Fruit fly (Drosophila melanogaster) whole organism, embryonic: ENCODE data around the gene Smvt.
A peak's percentile ranks its signal among the peaks of the same experiment; 100 is the strongest.

Experiments
- ATbp ChIP-seq: fragments of 200-800 bp; sonication (Bioruptor generic); optimal IDR thresholded peaks from 2 replicates; lab custom pipeline; 2017; ENCODE audit warnings: missing biosample characterization, mild to moderate bottlenecking, missing genetic modification characterization, missing genetic modification reagents
- Blimp-1 ChIP-seq: fragments of 200-800 bp; sonication (Bioruptor generic); optimal IDR thresholded peaks from 3 replicates; lab custom pipeline; 2018; ENCODE audit warnings: missing biosample characterization, missing genetic modification characterization, mild to moderate bottlenecking, moderate library complexity, missing genetic modification reagents
- CG10462 ChIP-seq: fragments of 200-800 bp; sonication (Bioruptor generic); optimal IDR thresholded peaks from 2 replicates; lab custom pipeline; 2016; ENCODE audit warnings: missing biosample characterization, missing genetic modification characterization
- CG11504 ChIP-seq: fragments of 200-800 bp; sonication (Bioruptor generic); optimal IDR thresholded peaks from 3 replicates; lab custom pipeline; 2019; ENCODE audit warnings: missing biosample characterization, mild to moderate bottlenecking, missing genetic modification characterization, moderate library complexity
- CG11723 ChIP-seq: fragments of 200-800 bp; sonication (Bioruptor generic); optimal IDR thresholded peaks from 2 replicates; lab custom pipeline; 2017; ENCODE audit warnings: missing biosample characterization, mild to moderate bottlenecking, missing genetic modification characterization
- CG12104 ChIP-seq: fragments of 200-800 bp; sonication (Bioruptor generic); optimal IDR thresholded peaks from 3 replicates; lab custom pipeline; 2016; ENCODE audit warnings: missing biosample characterization, missing genetic modification characterization
- CG13424 ChIP-seq: fragments of 200-800 bp; sonication (Bioruptor generic); optimal IDR thresholded peaks from 2 replicates; lab custom pipeline; 2019; ENCODE audit warnings: missing biosample characterization, mild to moderate bottlenecking, missing genetic modification characterization, moderate library complexity
- CG15601 ChIP-seq: fragments of 200-800 bp; sonication (Bioruptor generic); optimal IDR thresholded peaks from 3 replicates; lab custom pipeline; 2019; ENCODE audit warnings: missing biosample characterization, mild to moderate bottlenecking, missing genetic modification characterization, moderate library complexity
- CG1602 ChIP-seq: fragments of 200-800 bp; sonication (Bioruptor generic); optimal IDR thresholded peaks from 3 replicates; lab custom pipeline; 2016; ENCODE audit warnings: missing biosample characterization, missing genetic modification characterization
- CG17359 ChIP-seq: fragments of 200-800 bp; sonication (Bioruptor generic); optimal IDR thresholded peaks from 3 replicates; lab custom pipeline; 2018; ENCODE audit warnings: missing biosample characterization, mild to moderate bottlenecking, missing genetic modification characterization, moderate library complexity
- CG17612 ChIP-seq: fragments of 200-800 bp; sonication (Bioruptor generic); IDR thresholded peaks from 2 replicates; pipeline ENCODE4 v1.3.6; 2022; ENCODE audit warnings: missing biosample characterization, missing genetic modification characterization
- CG30403 ChIP-seq: fragments of 200-800 bp; sonication (Bioruptor generic); optimal IDR thresholded peaks from 3 replicates; lab custom pipeline; 2016; ENCODE audit warnings: missing biosample characterization, missing genetic modification characterization
- CG3281 ChIP-seq: fragments of 200-800 bp; sonication (Bioruptor generic); optimal IDR thresholded peaks from 3 replicates; lab custom pipeline; 2017; ENCODE audit warnings: missing biosample characterization, mild to moderate bottlenecking, missing genetic modification characterization
- CG43689 ChIP-seq: fragments of 200-800 bp; sonication (Bioruptor generic); IDR thresholded peaks from 2 replicates; pipeline ENCODE4 v1.3.6; 2022; ENCODE audit warnings: missing biosample characterization, missing genetic modification characterization
- CG4730 ChIP-seq: fragments of 200-800 bp; sonication (Bioruptor generic); IDR thresholded peaks from 2 replicates; pipeline ENCODE4 v1.3.6; 2022; ENCODE audit warnings: missing biosample characterization, missing genetic modification characterization
- CG6254 ChIP-seq: fragments of 200-800 bp; sonication (Bioruptor generic); optimal IDR thresholded peaks from 3 replicates; lab custom pipeline; 2017; ENCODE audit warnings: mild to moderate bottlenecking, missing biosample characterization, missing genetic modification reagents, missing genetic modification characterization
- CG6272 ChIP-seq: fragments of 200-800 bp; sonication (Bioruptor generic); IDR thresholded peaks from 2 replicates; pipeline ENCODE4 v1.3.6; 2022; ENCODE audit warnings: missing biosample characterization, missing genetic modification characterization
- CG6654 ChIP-seq: fragments of 200-800 bp; sonication (Bioruptor generic); optimal IDR thresholded peaks from 2 replicates; lab custom pipeline; 2017; ENCODE audit warnings: missing biosample characterization, mild to moderate bottlenecking, missing genetic modification characterization
- CG6689 ChIP-seq: fragments of 200-800 bp; sonication (Bioruptor generic); IDR thresholded peaks from 2 replicates; pipeline ENCODE4 v1.3.6; 2022; ENCODE audit warnings: missing biosample characterization, missing genetic modification characterization
- CHES-1-like ChIP-seq: fragments of 200-800 bp; sonication (Bioruptor generic); optimal IDR thresholded peaks from 2 replicates; lab custom pipeline; 2016; ENCODE audit warnings: missing biosample characterization, missing genetic modification characterization
- Chrac-16 ChIP-seq: fragments of 200-800 bp; sonication (Bioruptor generic); optimal IDR thresholded peaks from 3 replicates; lab custom pipeline; 2016; ENCODE audit warnings: missing biosample characterization, missing genetic modification characterization
- Drgx ChIP-seq: fragments of 200-800 bp; sonication (Bioruptor generic); IDR thresholded peaks from 2 replicates; pipeline ENCODE4 v1.3.6; 2022; ENCODE audit warnings: missing biosample characterization, missing genetic modification characterization
- Nf-YB ChIP-seq: fragments of 200-800 bp; sonication (Bioruptor generic); optimal IDR thresholded peaks from 3 replicates; lab custom pipeline; 2019; ENCODE audit warnings: missing biosample characterization, mild to moderate bottlenecking, missing genetic modification characterization, moderate library complexity
- Poxn ChIP-seq: fragments of 200-800 bp; sonication (Bioruptor generic); IDR thresholded peaks from 2 replicates; pipeline ENCODE4 v1.3.6; 2022; ENCODE audit warnings: missing biosample characterization, missing genetic modification characterization
- Ptx1 ChIP-seq: fragments of 200-800 bp; sonication (Bioruptor generic); IDR thresholded peaks from 2 replicates; pipeline ENCODE4 v1.3.6; 2022; ENCODE audit warnings: missing biosample characterization, missing genetic modification characterization
- Ravus ChIP-seq: fragments of 200-800 bp; sonication (Bioruptor generic); IDR thresholded peaks from 2 replicates; pipeline ENCODE4 v1.3.6; 2022; ENCODE audit warnings: missing biosample characterization, missing genetic modification characterization
- Rfx ChIP-seq: fragments of 200-800 bp; sonication (Bioruptor generic); IDR thresholded peaks from 2 replicates; pipeline ENCODE4 v1.3.6; 2022; ENCODE audit warnings: missing biosample characterization, missing genetic modification characterization
- Sox100B ChIP-seq: fragments of 200-800 bp; sonication (Bioruptor generic); optimal IDR thresholded peaks from 3 replicates; lab custom pipeline; 2018; ENCODE audit warnings: missing biosample characterization, mild to moderate bottlenecking, missing genetic modification characterization
- Sox102F ChIP-seq: fragments of 200-800 bp; sonication (Bioruptor generic); optimal IDR thresholded peaks from 2 replicates; lab custom pipeline; 2018; ENCODE audit warnings: missing biosample characterization, mild to moderate bottlenecking, missing genetic modification characterization, moderate library complexity
- Ssrp ChIP-seq: fragments of 200-800 bp; sonication (Bioruptor generic); optimal IDR thresholded peaks from 2 replicates; lab custom pipeline; 2018; ENCODE audit warnings: missing biosample characterization, mild to moderate bottlenecking, missing genetic modification characterization, moderate library complexity
- Taf1 ChIP-seq: fragments of 200-800 bp; sonication (Bioruptor generic); IDR thresholded peaks from 2 replicates; pipeline ENCODE4 v1.3.6; 2022; ENCODE audit warnings: missing biosample characterization, missing genetic modification characterization
- Trl ChIP-seq, 3 experiments: fragments of >200 bp in 2 of 3; fragments of 200-800 bp in 1 of 3; sonication (Bioruptor generic) in 1 of 3; optimal IDR thresholded peaks; 2 replicates in 1 of 3; 3 replicates in 2 of 3; lab custom pipeline; 2016 to 2017; ENCODE audit warnings: missing biosample characterization in 1 of 3, missing genetic modification characterization in 1 of 3
- Xrp1 ChIP-seq: fragments of 200-800 bp; sonication (Bioruptor generic); IDR thresholded peaks from 2 replicates; pipeline ENCODE4 v1.3.6; 2022; ENCODE audit warnings: missing biosample characterization, missing genetic modification characterization
- ac ChIP-seq: fragments of 200-800 bp; sonication (Bioruptor generic); optimal IDR thresholded peaks from 3 replicates; lab custom pipeline; 2017; ENCODE audit warnings: missing biosample characterization, mild to moderate bottlenecking, missing genetic modification characterization
- ap ChIP-seq: fragments of 200-800 bp; sonication (Bioruptor generic); IDR thresholded peaks from 2 replicates; pipeline ENCODE4 v1.3.6; 2022; ENCODE audit warnings: missing biosample characterization, missing genetic modification characterization
- br ChIP-seq: fragments of >200 bp; optimal IDR thresholded peaks from 2 replicates; lab custom pipeline; 2017
- cato ChIP-seq: fragments of 200-800 bp; sonication (Bioruptor generic); optimal IDR thresholded peaks from 2 replicates; lab custom pipeline; 2016; ENCODE audit warnings: missing biosample characterization, missing genetic modification characterization, borderline replicate concordance
- ci ChIP-seq: fragments of 200-800 bp; sonication (Bioruptor generic); IDR thresholded peaks from 3 replicates; pipeline ENCODE4 v1.3.6; 2022; ENCODE audit warnings: missing biosample characterization, missing genetic modification characterization
- gem ChIP-seq: fragments of 200-800 bp; sonication (Bioruptor generic); optimal IDR thresholded peaks from 2 replicates; lab custom pipeline; 2019; ENCODE audit warnings: missing biosample characterization, mild to moderate bottlenecking, missing genetic modification characterization, moderate library complexity
- nerfin-2 ChIP-seq: fragments of 200-800 bp; sonication (Bioruptor generic); IDR thresholded peaks from 2 replicates; pipeline ENCODE4 v1.3.6; 2022; ENCODE audit warnings: missing biosample characterization, missing genetic modification characterization; ENCODE audit not compliant: partially characterized antibody
- nom ChIP-seq: fragments of 200-800 bp; sonication (Bioruptor generic); optimal IDR thresholded peaks from 2 replicates; lab custom pipeline; 2017; ENCODE audit warnings: missing biosample characterization, missing genetic modification characterization, mild to moderate bottlenecking, moderate library complexity, missing genetic modification reagents
- org-1 ChIP-seq: fragments of 200-800 bp; sonication (Bioruptor generic); optimal IDR thresholded peaks from 2 replicates; lab custom pipeline; 2017; ENCODE audit warnings: missing biosample characterization, missing genetic modification characterization
- pho ChIP-seq: fragments of 200-800 bp; sonication (Bioruptor generic); optimal IDR thresholded peaks from 2 replicates; lab custom pipeline; 2016; ENCODE audit warnings: missing biosample characterization, missing genetic modification characterization
- phol ChIP-seq: fragments of 200-800 bp; sonication (Bioruptor generic); optimal IDR thresholded peaks from 3 replicates; lab custom pipeline; 2018; ENCODE audit warnings: missing biosample characterization, mild to moderate bottlenecking, missing genetic modification characterization, moderate library complexity
- rib ChIP-seq: fragments of 200-800 bp; sonication (Bioruptor generic); IDR thresholded peaks from 2 replicates; pipeline ENCODE4 v1.3.6; 2022; ENCODE audit warnings: missing biosample characterization, missing genetic modification characterization
- ttk ChIP-seq: fragments of 200-800 bp; sonication (Bioruptor generic); IDR thresholded peaks from 2 replicates; pipeline ENCODE4 v2.1.2; 2022; ENCODE audit warnings: missing biosample characterization, missing genetic modification characterization
- tup ChIP-seq: fragments of 200-800 bp; sonication (Bioruptor generic); optimal IDR thresholded peaks from 2 replicates; lab custom pipeline; 2016; ENCODE audit warnings: missing biosample characterization, mild to moderate bottlenecking, missing genetic modification characterization, moderate library complexity
- unpg ChIP-seq: fragments of 200-800 bp; sonication (Bioruptor generic); optimal IDR thresholded peaks from 3 replicates; lab custom pipeline; 2018; ENCODE audit warnings: missing biosample characterization, mild to moderate bottlenecking, missing genetic modification characterization, moderate library complexity

The Smvt gene

dm6 chr3R:31719497-31719896 lies 41.9 kb downstream of the Smvt start (continued):
- TF ChIP-seq Nf-YB (GFP tag; lab: Kevin White, UChicago) (no peak), br (lab: Kevin White, UChicago) (no peak), ci (GFP tag; lab: Robert Waterston, UW) (no peak), Sox100B (GFP tag; lab: Kevin White, UChicago) (no peak), Drgx (GFP tag; lab: Robert Waterston, UW) (no peak), Ravus (no peak), CG43689 (GFP tag; lab: Robert Waterston, UW) (no peak), Xrp1 (GFP tag; lab: Robert Waterston, UW) (no peak)

- TF ChIP-seq CHES-1-like (GFP tag; lab: Kevin White, UChicago): no peak
- no peak for TF ChIP-seq nerfin-2 (GFP tag; lab: Robert Waterston, UW)
- TF ChIP-seq CG6254: no peak
- no peak for TF ChIP-seq Chrac-16 (GFP tag; lab: Kevin White, UChicago)
- no peak for TF ChIP-seq CG11723 (GFP tag; lab: Kevin White, UChicago)
- TF ChIP-seq nom (GFP tag; lab: Kevin White, UChicago): peak; percentile 54
Measured at dm6 chr3R:31718967-31719366, 42.4 kb downstream of the Smvt start.

dm6 chr3R:31718168-31718565 lies 43.2 kb downstream of the Smvt start:
- no peak for TF ChIP-seq Poxn (GFP tag; lab: Robert Waterston, UW)
- no peak for TF ChIP-seq ttk
- no peak for TF ChIP-seq CG12104
- no peak for TF ChIP-seq cato (GFP tag; lab: Kevin White, UChicago)
- peak; percentile 6 for TF ChIP-seq CG6654 (GFP tag; lab: Kevin White, UChicago)
- peak; percentile 10 for TF ChIP-seq Ssrp (tag; lab: Kevin White, UChicago)
- TF ChIP-seq CG13424 (tag; lab: Kevin White, UChicago): no peak
- no peak for TF ChIP-seq CG6272
- TF ChIP-seq CG10462: no peak
- no peak; the same call in 1 of the 2 replicates for TF ChIP-seq CG6689 (GFP tag; lab: Robert Waterston, UW)
- no peak for TF ChIP-seq pho
- TF ChIP-seq Rfx (GFP tag; lab: Robert Waterston, UW): no peak
- TF ChIP-seq ATbp: peak; percentile 40
- no peak for TF ChIP-seq unpg
- no peak for TF ChIP-seq Trl (optimal IDR thresholded peaks at IDR 0.05; lab: Kevin White, UChicago)
- no peak for TF ChIP-seq Trl (GFP tag; optimal IDR thresholded peaks at IDR 0.05; lab: Kevin White, UChicago)
- TF ChIP-seq Ptx1 (GFP tag; lab: Robert Waterston, UW): peak; percentile 11; the same call in 1 of the 2 replicates
- TF ChIP-seq CG11504 (tag; lab: Kevin White, UChicago): peak; percentile 15
- peak; percentile 16 for TF ChIP-seq CG17359
- TF ChIP-seq Blimp-1: peak; percentile 28
- peak; percentile 26 for TF ChIP-seq Sox102F
- TF ChIP-seq ac (GFP tag; lab: Kevin White, UChicago): no peak
- TF ChIP-seq tup (GFP tag; lab: Kevin White, UChicago): no peak
- peak; percentile 18 for TF ChIP-seq CG30403
- TF ChIP-seq CG3281 (GFP tag; lab: Kevin White, UChicago): peak; percentile 34
- TF ChIP-seq ap: 0 out of 2 replicates have a peak, but pooled peaks have one; percentile 12
- TF ChIP-seq rib (GFP tag; lab: Robert Waterston, UW): no peak
- TF ChIP-seq CG4730 (GFP tag; lab: Robert Waterston, UW): 0 out of 2 replicates have a peak, but pooled peaks have one; percentile 23
- no peak for TF ChIP-seq CG1602 (GFP tag; lab: Kevin White, UChicago)
- TF ChIP-seq org-1 (GFP tag; lab: Kevin White, UChicago): no peak
- peak; percentile 41 for TF ChIP-seq phol (tag; lab: Kevin White, UChicago)
- peak; percentile 38 for TF ChIP-seq gem
- TF ChIP-seq Taf1: no peak
- TF ChIP-seq CG15601 (tag; lab: Kevin White, UChicago): no peak
- no peak for TF ChIP-seq CG17612
